Fruit fly (Drosophila melanogaster) whole organism, embryonic: ENCODE measurements around the gene CG32137.

ENCODE experiments used
- Bgb ChIP-seq: fragments of 200-800 bp; sonication (Bioruptor generic); IDR thresholded peaks from 2 replicates; pipeline ENCODE4 v1.3.6; 2022; ENCODE audit warnings: missing biosample characterization, missing genetic modification characterization; ENCODE audit not compliant: partially characterized antibody
- CG10267 ChIP-seq: fragments of 200-800 bp; sonication (Bioruptor generic); optimal IDR thresholded peaks from 2 replicates; lab custom pipeline; 2018; ENCODE audit warnings: missing biosample characterization, mild to moderate bottlenecking, missing genetic modification characterization, moderate library complexity
- CG10959 ChIP-seq: fragments of 200-800 bp; sonication (Bioruptor generic); IDR thresholded peaks from 2 replicates; pipeline ENCODE4 v1.3.6; 2022; ENCODE audit warnings: missing biosample characterization, missing genetic modification characterization
- CG10979 ChIP-seq: fragments of 200-800 bp; sonication (Bioruptor generic); optimal IDR thresholded peaks from 2 replicates; lab custom pipeline; 2018; ENCODE audit warnings: missing biosample characterization, mild to moderate bottlenecking, missing genetic modification characterization, moderate library complexity
- CG12744 ChIP-seq: fragments of 200-800 bp; sonication (Bioruptor generic); optimal IDR thresholded peaks from 2 replicates; lab custom pipeline; 2016; ENCODE audit warnings: missing biosample characterization, missing genetic modification characterization
- CG14667 ChIP-seq: fragments of 200-800 bp; sonication (Bioruptor generic); IDR thresholded peaks from 2 replicates; pipeline ENCODE4 v1.3.6; 2022; ENCODE audit warnings: missing biosample characterization, missing genetic modification characterization
- CG17328 ChIP-seq: fragments of 200-800 bp; sonication (Bioruptor generic); IDR thresholded peaks from 2 replicates; pipeline ENCODE4 v1.3.6; 2022; ENCODE audit warnings: missing biosample characterization, missing genetic modification characterization
- CG18476 ChIP-seq: fragments of 200-800 bp; sonication (Bioruptor generic); optimal IDR thresholded peaks from 2 replicates; lab custom pipeline; 2016; ENCODE audit warnings: missing biosample characterization, mild to moderate bottlenecking, missing genetic modification characterization
- CG18599 ChIP-seq: fragments of 200-800 bp; sonication (Bioruptor generic); optimal IDR thresholded peaks from 3 replicates; lab custom pipeline; 2017; ENCODE audit warnings: missing biosample characterization, missing genetic modification characterization, mild to moderate bottlenecking, moderate library complexity, missing genetic modification reagents
- CG2116 ChIP-seq: fragments of 200-800 bp; sonication (Bioruptor generic); optimal IDR thresholded peaks from 3 replicates; lab custom pipeline; 2018; ENCODE audit warnings: missing biosample characterization, mild to moderate bottlenecking, missing genetic modification characterization
- CG2678 ChIP-seq: fragments of 200-800 bp; sonication (Bioruptor generic); optimal IDR thresholded peaks from 3 replicates; lab custom pipeline; 2019; ENCODE audit warnings: missing biosample characterization, mild to moderate bottlenecking, missing genetic modification characterization, moderate library complexity
- CG3065 ChIP-seq: fragments of 200-800 bp; sonication (Bioruptor generic); optimal IDR thresholded peaks from 2 replicates; lab custom pipeline; 2016; ENCODE audit warnings: missing biosample characterization, missing genetic modification characterization
- CG6254 ChIP-seq: fragments of 200-800 bp; sonication (Bioruptor generic); optimal IDR thresholded peaks from 3 replicates; lab custom pipeline; 2017; ENCODE audit warnings: mild to moderate bottlenecking, missing biosample characterization, missing genetic modification reagents, missing genetic modification characterization
- CG6791 ChIP-seq: fragments of 200-800 bp; sonication (Bioruptor generic); IDR thresholded peaks from 3 replicates; pipeline ENCODE4 v1.3.6; 2022; ENCODE audit warnings: missing biosample characterization, missing genetic modification characterization; ENCODE audit not compliant: partially characterized antibody
- CG6813 ChIP-seq: fragments of 200-800 bp; sonication (Bioruptor generic); optimal IDR thresholded peaks from 2 replicates; lab custom pipeline; 2017; ENCODE audit warnings: missing biosample characterization, missing genetic modification characterization, mild to moderate bottlenecking, moderate library complexity, missing genetic modification reagents
- CG9215 ChIP-seq: fragments of 200-800 bp; sonication (Bioruptor generic); IDR thresholded peaks from 2 replicates; pipeline ENCODE4 v1.3.6; 2022; ENCODE audit warnings: missing biosample characterization, missing genetic modification characterization
- E2f2 ChIP-seq: fragments of 200-800 bp; sonication (Bioruptor generic); IDR thresholded peaks from 2 replicates; pipeline ENCODE4 v1.3.6; 2022; ENCODE audit warnings: missing biosample characterization, missing genetic modification characterization
- Hr51 ChIP-seq, 2 experiments: fragments of 200-800 bp; sonication (Bioruptor generic); optimal IDR thresholded peaks; 2 replicates in 1 of 2; 3 replicates in 1 of 2; lab custom pipeline; 2016 to 2018; ENCODE audit warnings: missing biosample characterization in 2 of 2, missing genetic modification characterization in 2 of 2, mild to moderate bottlenecking in 1 of 2, moderate library complexity in 1 of 2
- Jarid2 ChIP-seq: fragments of 200-800 bp; sonication (Bioruptor generic); optimal IDR thresholded peaks from 3 replicates; lab custom pipeline; 2017; ENCODE audit warnings: mild to moderate bottlenecking, missing biosample characterization, missing genetic modification reagents, missing genetic modification characterization
- Lhr ChIP-seq: fragments of 200-800 bp; sonication (Bioruptor generic); optimal IDR thresholded peaks from 3 replicates; lab custom pipeline; 2017; ENCODE audit warnings: mild to moderate bottlenecking, missing biosample characterization, missing genetic modification reagents, missing genetic modification characterization
- Max ChIP-seq: fragments of 200-800 bp; sonication (Bioruptor generic); optimal IDR thresholded peaks from 2 replicates; lab custom pipeline; 2016; ENCODE audit warnings: missing biosample characterization, mild to moderate bottlenecking, missing genetic modification characterization
- Oli ChIP-seq: fragments of 200-800 bp; sonication (Bioruptor generic); optimal IDR thresholded peaks from 2 replicates; lab custom pipeline; 2018; ENCODE audit warnings: missing biosample characterization, mild to moderate bottlenecking, missing genetic modification characterization, moderate library complexity
- al ChIP-seq: fragments of 200-800 bp; sonication (Bioruptor generic); IDR thresholded peaks from 2 replicates; pipeline ENCODE4 v1.3.6; 2022; ENCODE audit warnings: missing biosample characterization, missing genetic modification characterization
- bcd ChIP-seq: fragments of 200-800 bp; sonication (Bioruptor generic); optimal IDR thresholded peaks from 2 replicates; lab custom pipeline; 2017; ENCODE audit warnings: missing biosample characterization, mild to moderate bottlenecking, missing genetic modification characterization
- bsh ChIP-seq, 2 experiments: fragments of 200-800 bp; sonication (Bioruptor generic); optimal IDR thresholded peaks; 2 replicates each; lab custom pipeline; 2017 to 2018; ENCODE audit warnings: mild to moderate bottlenecking in 2 of 2, missing biosample characterization in 2 of 2, missing genetic modification characterization in 2 of 2, moderate library complexity in 1 of 2
- btn ChIP-seq: fragments of 200-800 bp; sonication (Bioruptor generic); optimal IDR thresholded peaks from 2 replicates; lab custom pipeline; 2016; ENCODE audit warnings: missing biosample characterization, missing genetic modification characterization
- cg ChIP-seq: fragments of 200-800 bp; sonication (Bioruptor generic); optimal IDR thresholded peaks from 3 replicates; lab custom pipeline; 2019; ENCODE audit warnings: missing biosample characterization, mild to moderate bottlenecking, missing genetic modification characterization, moderate library complexity
- chinmo ChIP-seq: fragments of 200-800 bp; sonication (Bioruptor generic); IDR thresholded peaks from 4 replicates; pipeline ENCODE4 v1.3.6; 2022; ENCODE audit warnings: missing biosample characterization, missing genetic modification characterization; ENCODE audit not compliant: partially characterized antibody
- chn ChIP-seq: fragments of 200-800 bp; sonication (Bioruptor generic); optimal IDR thresholded peaks from 2 replicates; lab custom pipeline; 2016; ENCODE audit warnings: missing biosample characterization, missing genetic modification characterization
- disco-r ChIP-seq: fragments of 200-800 bp; sonication (Bioruptor generic); optimal IDR thresholded peaks from 2 replicates; lab custom pipeline; 2016; ENCODE audit warnings: missing biosample characterization, missing genetic modification characterization
- exex ChIP-seq: fragments of 200-800 bp; sonication (Bioruptor generic); optimal IDR thresholded peaks from 4 replicates; lab custom pipeline; 2018; ENCODE audit warnings: missing biosample characterization, mild to moderate bottlenecking, missing genetic modification characterization, moderate library complexity
- fd3F ChIP-seq: fragments of 200-800 bp; sonication (Bioruptor generic); optimal IDR thresholded peaks from 2 replicates; lab custom pipeline; 2018; ENCODE audit warnings: missing biosample characterization, mild to moderate bottlenecking, missing genetic modification characterization, moderate library complexity
- gfzf ChIP-seq: fragments of 200-800 bp; sonication (Bioruptor generic); optimal IDR thresholded peaks from 2 replicates; lab custom pipeline; 2016; ENCODE audit warnings: missing biosample characterization, mild to moderate bottlenecking, missing genetic modification characterization, moderate library complexity
- hbn ChIP-seq: fragments of 200-800 bp; sonication (Bioruptor generic); IDR thresholded peaks from 2 replicates; pipeline ENCODE4 v1.3.6; 2022; ENCODE audit warnings: missing biosample characterization, missing genetic modification characterization; ENCODE audit not compliant: partially characterized antibody
- lola ChIP-seq, 3 experiments: fragments of >200 bp in 2 of 3; fragments of 200-800 bp in 1 of 3; sonication (Bioruptor generic) in 1 of 3; optimal IDR thresholded peaks; 2 replicates each; lab custom pipeline; 2017 to 2019; ENCODE audit warnings: missing biosample characterization in 3 of 3, missing genetic modification characterization in 3 of 3, mild to moderate bottlenecking in 1 of 3, moderate library complexity in 1 of 3
- pan ChIP-seq, 4 experiments: fragments of >200 bp in 3 of 4; fragments of 200-800 bp in 1 of 4; sonication (Bioruptor generic) in 1 of 4; optimal IDR thresholded peaks in 3 of 4; IDR thresholded peaks in 1 of 4; 2 replicates each; pipeline versions ENCODE4 v1.3.6 to Lab custom; 2017 to 2022; ENCODE audit warnings: missing biosample characterization in 2 of 4, missing genetic modification characterization in 2 of 4, mixed read lengths in 1 of 4
- pros ChIP-seq: fragments of 200-800 bp; sonication (Bioruptor generic); optimal IDR thresholded peaks from 3 replicates; lab custom pipeline; 2019; ENCODE audit warnings: missing biosample characterization, mild to moderate bottlenecking, missing genetic modification characterization, moderate library complexity
- ranshi ChIP-seq: fragments of 200-800 bp; sonication (Bioruptor generic); IDR thresholded peaks from 2 replicates; pipeline ENCODE4 v1.3.6; 2022; ENCODE audit warnings: missing biosample characterization, missing genetic modification characterization
- salm ChIP-seq: fragments of 200-800 bp; sonication (Bioruptor generic); optimal IDR thresholded peaks from 2 replicates; lab custom pipeline; 2018; ENCODE audit warnings: missing biosample characterization, mild to moderate bottlenecking, missing genetic modification characterization
- sna ChIP-seq: fragments of 200-800 bp; sonication (Bioruptor generic); IDR thresholded peaks from 2 replicates; pipeline ENCODE4 v1.3.6; 2022; ENCODE audit warnings: missing biosample characterization, missing genetic modification characterization; ENCODE audit not compliant: partially characterized antibody
- ssp ChIP-seq: fragments of 200-800 bp; sonication (Bioruptor generic); IDR thresholded peaks from 2 replicates; pipeline ENCODE4 v1.3.6; 2022; ENCODE audit warnings: missing biosample characterization, missing genetic modification characterization
- stwl ChIP-seq: fragments of 200-800 bp; sonication (Bioruptor generic); optimal IDR thresholded peaks from 3 replicates; lab custom pipeline; 2018; ENCODE audit warnings: missing biosample characterization, mild to moderate bottlenecking, missing genetic modification characterization, moderate library complexity
- tna ChIP-seq: fragments of 200-800 bp; sonication (Bioruptor generic); IDR thresholded peaks from 2 replicates; pipeline ENCODE4 v1.3.6; 2022; ENCODE audit warnings: missing biosample characterization, missing genetic modification characterization; ENCODE audit not compliant: partially characterized antibody
- ttk ChIP-seq: fragments of 200-800 bp; sonication (Bioruptor generic); IDR thresholded peaks from 2 replicates; pipeline ENCODE4 v2.1.2; 2022; ENCODE audit warnings: missing biosample characterization, missing genetic modification characterization
- vvl ChIP-seq: fragments of 200-800 bp; sonication (Bioruptor generic); IDR thresholded peaks from 2 replicates; pipeline ENCODE4 v1.3.6; 2022; ENCODE audit warnings: missing biosample characterization, missing genetic modification characterization

Gene CG32137

DNA sequence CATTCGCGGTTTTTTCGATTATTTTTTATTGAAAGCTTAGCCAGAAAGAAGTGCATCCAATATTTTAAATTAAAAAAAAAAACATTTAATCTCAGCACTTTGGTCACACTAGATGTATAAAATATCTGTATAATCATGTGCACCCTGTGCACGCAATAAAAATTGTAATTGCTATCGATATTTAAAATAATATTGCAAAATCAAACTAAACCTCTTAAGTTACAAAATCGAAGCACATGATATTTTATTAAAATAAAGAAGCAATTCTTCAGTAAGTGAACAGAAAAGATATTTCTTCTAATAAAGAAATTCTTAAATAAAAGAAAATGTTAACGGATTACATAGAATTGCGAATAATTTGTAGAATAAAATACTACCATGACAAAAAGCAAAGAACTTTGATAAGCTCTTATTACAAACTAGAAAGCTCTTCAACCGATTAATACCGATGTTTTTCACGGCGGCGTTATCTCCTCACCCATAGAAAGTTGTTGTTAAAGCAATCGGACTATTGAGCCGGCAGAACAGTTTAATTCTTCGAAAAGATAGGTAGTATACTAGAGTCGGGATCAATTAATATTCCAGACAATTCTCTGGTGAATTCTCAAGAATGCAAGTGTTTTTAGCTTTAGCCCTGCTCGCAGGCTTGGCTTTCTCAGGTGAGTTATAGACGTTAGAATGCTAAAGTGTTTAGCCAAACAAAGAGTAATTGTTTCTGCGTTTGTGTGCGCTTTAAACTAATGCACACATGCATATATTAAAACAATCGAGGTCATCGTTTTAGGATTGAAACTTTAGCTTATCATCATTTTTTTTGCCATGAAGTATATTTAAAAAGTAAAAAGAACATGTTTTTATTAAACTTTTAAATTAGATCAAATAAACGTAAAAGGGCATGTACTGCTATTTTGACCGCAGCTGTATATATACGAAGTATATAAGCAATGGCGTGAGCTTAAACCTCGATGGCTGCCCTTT is 55.0 kb downstream of the CG32137 start, which contains the start of gene CtsK1 (continued):
- TF ChIP-seq al (GFP tag; lab: Robert Waterston, UW) (no peak), disco-r (GFP tag; lab: Kevin White, UChicago) (no peak), fd3F (GFP tag; lab: Kevin White, UChicago) (no peak), exex (no peak), Hr51 (GFP tag; optimal IDR thresholded peaks at IDR 0.05; lab: Kevin White, UChicago) (peak in 1 of 2 experiments; percentile 25), Max (GFP tag; lab: Kevin White, UChicago) (no peak), CG10267 (tag; lab: Kevin White, UChicago) (peak; percentile 38), CG9215 (no peak), lola (GFP tag; optimal IDR thresholded peaks at IDR 0.05; lab: Kevin White, UChicago) (no peak), pros (GFP tag; lab: Kevin White, UChicago) (no peak), CG17328 (GFP tag; lab: Robert Waterston, UW) (no peak), sna (peak; percentile 47; the same call in 1 of the 2 replicates), tna (GFP tag; lab: Robert Waterston, UW) (no peak), CG6813 (GFP tag; lab: Kevin White, UChicago) (peak; percentile 1), bcd (GFP tag; lab: Kevin White, UChicago) (no peak), Oli (tag; lab: Kevin White, UChicago) (peak; percentile 12), Lhr (GFP tag; lab: Kevin White, UChicago) (peak; percentile 39), hbn (peak; percentile 72), CG10979 (tag; lab: Kevin White, UChicago) (peak; percentile 6), CG12744 (GFP tag; lab: Kevin White, UChicago) (no peak), CG6254 (GFP tag; lab: Kevin White, UChicago) (peak; percentile 99), btn (GFP tag; lab: Kevin White, UChicago) (no peak), ranshi (no peak; the same call in 1 of the 2 replicates), CG3065 (no peak), cg (GFP tag; lab: Kevin White, UChicago) (peak; percentile 15), gfzf (GFP tag; lab: Kevin White, UChicago) (peak; percentile 53), Jarid2 (no peak), CG2678 (tag; lab: Kevin White, UChicago) (peak; percentile 48), stwl (tag; lab: Kevin White, UChicago) (peak; percentile 98), CG10959 (GFP tag; lab: Robert Waterston, UW) (no peak), E2f2 (GFP tag; lab: Robert Waterston, UW) (peak; percentile 74), CG18476 (GFP tag; lab: Kevin White, UChicago) (no peak), chinmo (GFP tag; lab: Robert Waterston, UW) (0 out of 4 replicates have a peak, but pooled peaks have one; percentile 71), CG18599 (GFP tag; lab: Kevin White, UChicago) (peak; percentile 26), pan (optimal IDR thresholded peaks at IDR 0.05; lab: Kevin White, UChicago) (no peak), pan (GFP tag; optimal IDR thresholded peaks at IDR 0.05 in 1 of 2, IDR thresholded peaks at IDR 0.05 in 1 of 2) (peak in 1 of 2 experiments; percentile 74), CG2116 (GFP tag; lab: Kevin White, UChicago) (peak; percentile 34), CG14667 (no peak), CG6791 (GFP tag; lab: Robert Waterston, UW) (peak; percentile 53; the same call in 1 of the 3 replicates), salm (no peak), ttk (GFP tag; lab: Robert Waterston, UW) (no peak), ssp (GFP tag; lab: Robert Waterston, UW) (no peak), Bgb (GFP tag; lab: Robert Waterston, UW) (peak; percentile 72; the same call in 1 of the 2 replicates), chn (GFP tag; lab: Kevin White, UChicago) (no peak), bsh (GFP tag; optimal IDR thresholded peaks at IDR 0.05; lab: Kevin White, UChicago) (peak in 1 of 2 experiments; percentile 29), vvl (GFP tag; lab: Robert Waterston, UW) (peak; percentile 62)
